Worm (Caenorhabditis elegans): ENCODE measurements around the gene drd-1.

- TF ChIP-seq ZK546.5 (tag; optimal IDR thresholded peaks at IDR 0.05) (no peak), fkh-10 (GFP tag; optimal IDR thresholded peaks at IDR 0.05) (no peak), nhr-11 (tag; optimal IDR thresholded peaks at IDR 0.05) (no peak), fkh-2 (tag; optimal IDR thresholded peaks at IDR 0.05) (no peak), ztf-11 (tag; optimal IDR thresholded peaks at IDR 0.05) (no peak), jun-1 (tag; optimal IDR thresholded peaks at IDR 0.05) (no peak), elt-3 (tag; optimal IDR thresholded peaks at IDR 0.05) (no peak), nhr-23 (tag; optimal IDR thresholded peaks at IDR 0.05) (no peak), ceh-82 (tag; optimal IDR thresholded peaks at IDR 0.05) (no peak)
Measured at ce11 chrII:8339108-8339507, 48.7 kb upstream of the drd-1 start.
